Fruit fly (Drosophila melanogaster) whole organism, embryonic: ENCODE data around the gene NT1.
A peak's percentile ranks its signal among the peaks of the same experiment; 100 is the strongest.

ENCODE experiments used
- Atf-2 ChIP-seq: fragments of 200-800 bp; sonication (Bioruptor generic); optimal IDR thresholded peaks from 2 replicates; lab custom pipeline; 2016; ENCODE audit warnings: missing biosample characterization, missing genetic modification characterization
- BtbVII ChIP-seq: fragments of 200-800 bp; sonication (Bioruptor generic); optimal IDR thresholded peaks from 3 replicates; lab custom pipeline; 2017; ENCODE audit warnings: missing biosample characterization, mild to moderate bottlenecking, missing genetic modification characterization
- CG10979 ChIP-seq: fragments of 200-800 bp; sonication (Bioruptor generic); optimal IDR thresholded peaks from 2 replicates; lab custom pipeline; 2018; ENCODE audit warnings: missing biosample characterization, mild to moderate bottlenecking, missing genetic modification characterization, moderate library complexity
- CG13296 ChIP-seq: fragments of 200-800 bp; sonication (Bioruptor generic); optimal IDR thresholded peaks from 3 replicates; lab custom pipeline; 2018; ENCODE audit warnings: missing biosample characterization, mild to moderate bottlenecking, missing genetic modification characterization
- CG13624 ChIP-seq: fragments of 200-800 bp; sonication (Bioruptor generic); optimal IDR thresholded peaks from 2 replicates; lab custom pipeline; 2016; ENCODE audit warnings: missing biosample characterization, missing genetic modification characterization
- CG17361 ChIP-seq: fragments of 200-800 bp; sonication (Bioruptor generic); IDR thresholded peaks from 3 replicates; pipeline ENCODE4 v1.3.6; 2022; ENCODE audit warnings: missing biosample characterization, missing genetic modification characterization
- CG2120 ChIP-seq: fragments of 200-800 bp; sonication (Bioruptor generic); optimal IDR thresholded peaks from 3 replicates; lab custom pipeline; 2016; ENCODE audit warnings: missing biosample characterization, missing genetic modification characterization
- CG4424 ChIP-seq: fragments of 200-800 bp; sonication (Bioruptor generic); optimal IDR thresholded peaks from 3 replicates; lab custom pipeline; 2016; ENCODE audit warnings: missing biosample characterization, missing genetic modification characterization
- CG4730 ChIP-seq: fragments of 200-800 bp; sonication (Bioruptor generic); IDR thresholded peaks from 2 replicates; pipeline ENCODE4 v1.3.6; 2022; ENCODE audit warnings: missing biosample characterization, missing genetic modification characterization
- CG6654 ChIP-seq: fragments of 200-800 bp; sonication (Bioruptor generic); optimal IDR thresholded peaks from 2 replicates; lab custom pipeline; 2017; ENCODE audit warnings: missing biosample characterization, mild to moderate bottlenecking, missing genetic modification characterization
- CG6765 ChIP-seq: fragments of 200-800 bp; sonication (Bioruptor generic); optimal IDR thresholded peaks from 3 replicates; lab custom pipeline; 2017; ENCODE audit warnings: missing biosample characterization, mild to moderate bottlenecking, missing genetic modification characterization
- CG7357 ChIP-seq: fragments of 200-800 bp; sonication (Bioruptor generic); IDR thresholded peaks from 3 replicates; pipeline ENCODE4 v1.3.6; 2022; ENCODE audit warnings: missing biosample characterization, missing genetic modification characterization
- CG7839 ChIP-seq: fragments of 200-800 bp; sonication (Bioruptor generic); optimal IDR thresholded peaks from 3 replicates; lab custom pipeline; 2018; ENCODE audit warnings: missing biosample characterization, mild to moderate bottlenecking, missing genetic modification characterization, moderate library complexity
- CG7963 ChIP-seq: fragments of 200-800 bp; sonication (Bioruptor generic); IDR thresholded peaks from 3 replicates; pipeline ENCODE4 v1.3.6; 2022; ENCODE audit warnings: missing biosample characterization, missing genetic modification characterization; ENCODE audit not compliant: partially characterized antibody
- Drgx ChIP-seq: fragments of 200-800 bp; sonication (Bioruptor generic); IDR thresholded peaks from 2 replicates; pipeline ENCODE4 v1.3.6; 2022; ENCODE audit warnings: missing biosample characterization, missing genetic modification characterization
- Ets65A ChIP-seq: fragments of 200-800 bp; sonication (Bioruptor generic); peaks from one replicate; lab custom pipeline; 2016; ENCODE audit warnings: missing biosample characterization, missing genetic modification characterization
- HLHmδ ChIP-seq: fragments of 200-800 bp; sonication (Bioruptor generic); optimal IDR thresholded peaks from 2 replicates; lab custom pipeline; 2018; ENCODE audit warnings: missing biosample characterization, mild to moderate bottlenecking, missing genetic modification characterization, moderate library complexity
- Hey ChIP-seq: fragments of 200-800 bp; sonication (Bioruptor generic); optimal IDR thresholded peaks from 3 replicates; lab custom pipeline; 2018; ENCODE audit warnings: missing biosample characterization, mild to moderate bottlenecking, missing genetic modification characterization
- Lpt ChIP-seq: fragments of >200 bp; optimal IDR thresholded peaks from 2 replicates; lab custom pipeline; 2018; ENCODE audit warnings: missing biosample characterization, missing genetic modification characterization
- Med ChIP-seq: fragments of 200-800 bp; sonication (Bioruptor generic); peaks from one replicate; lab custom pipeline; 2016; ENCODE audit warnings: missing biosample characterization, missing genetic modification characterization, mild to moderate bottlenecking, inconsistent platforms, moderate library complexity
- Ravus ChIP-seq: fragments of 200-800 bp; sonication (Bioruptor generic); IDR thresholded peaks from 2 replicates; pipeline ENCODE4 v1.3.6; 2022; ENCODE audit warnings: missing biosample characterization, missing genetic modification characterization
- Sry-δ ChIP-seq: fragments of 200-800 bp; sonication (Bioruptor generic); optimal IDR thresholded peaks from 2 replicates; lab custom pipeline; 2016; ENCODE audit warnings: missing biosample characterization, missing genetic modification characterization
- ac ChIP-seq: fragments of 200-800 bp; sonication (Bioruptor generic); optimal IDR thresholded peaks from 3 replicates; lab custom pipeline; 2017; ENCODE audit warnings: missing biosample characterization, mild to moderate bottlenecking, missing genetic modification characterization
- bcd ChIP-seq: fragments of 200-800 bp; sonication (Bioruptor generic); optimal IDR thresholded peaks from 2 replicates; lab custom pipeline; 2017; ENCODE audit warnings: missing biosample characterization, mild to moderate bottlenecking, missing genetic modification characterization
- crol ChIP-seq: fragments of 200-800 bp; sonication (Bioruptor generic); IDR thresholded peaks from 2 replicates; pipeline ENCODE4 v1.3.6; 2022; ENCODE audit warnings: missing biosample characterization, missing genetic modification characterization
- ewg ChIP-seq: fragments of 200-800 bp; sonication (Bioruptor generic); optimal IDR thresholded peaks from 3 replicates; lab custom pipeline; 2017; ENCODE audit warnings: mild to moderate bottlenecking, missing biosample characterization, missing genetic modification reagents, missing genetic modification characterization
- gem ChIP-seq: fragments of 200-800 bp; sonication (Bioruptor generic); optimal IDR thresholded peaks from 2 replicates; lab custom pipeline; 2019; ENCODE audit warnings: missing biosample characterization, mild to moderate bottlenecking, missing genetic modification characterization, moderate library complexity
- hbn ChIP-seq: fragments of 200-800 bp; sonication (Bioruptor generic); IDR thresholded peaks from 2 replicates; pipeline ENCODE4 v1.3.6; 2022; ENCODE audit warnings: missing biosample characterization, missing genetic modification characterization; ENCODE audit not compliant: partially characterized antibody
- hkb ChIP-seq, 2 experiments: fragments of 200-800 bp in 1 of 2; fragments of >200 bp in 1 of 2; sonication (Bioruptor generic) in 1 of 2; IDR thresholded peaks in 1 of 2; optimal IDR thresholded peaks in 1 of 2; 2 replicates each; pipeline versions ENCODE4 v1.3.6 to Lab custom; 2017 to 2022; ENCODE audit warnings: missing biosample characterization in 1 of 2, missing genetic modification characterization in 1 of 2
- kay ChIP-seq: fragments of 200-800 bp; sonication (Bioruptor generic); optimal IDR thresholded peaks from 2 replicates; lab custom pipeline; 2016; ENCODE audit warnings: missing biosample characterization, missing genetic modification characterization
- nerfin-1 ChIP-seq: fragments of 200-800 bp; sonication (Bioruptor generic); optimal IDR thresholded peaks from 3 replicates; lab custom pipeline; 2019; ENCODE audit warnings: missing biosample characterization, mild to moderate bottlenecking, missing genetic modification characterization, moderate library complexity
- nom ChIP-seq: fragments of 200-800 bp; sonication (Bioruptor generic); optimal IDR thresholded peaks from 2 replicates; lab custom pipeline; 2017; ENCODE audit warnings: missing biosample characterization, missing genetic modification characterization, mild to moderate bottlenecking, moderate library complexity, missing genetic modification reagents
- org-1 ChIP-seq: fragments of 200-800 bp; sonication (Bioruptor generic); optimal IDR thresholded peaks from 2 replicates; lab custom pipeline; 2017; ENCODE audit warnings: missing biosample characterization, missing genetic modification characterization
- pb ChIP-seq: fragments of 200-800 bp; sonication (Bioruptor generic); optimal IDR thresholded peaks from 3 replicates; lab custom pipeline; 2016; ENCODE audit warnings: missing biosample characterization, missing genetic modification characterization
- peb ChIP-seq: fragments of 200-800 bp; sonication (Bioruptor generic); IDR thresholded peaks from 2 replicates; pipeline ENCODE4 v1.3.6; 2022; ENCODE audit warnings: missing biosample characterization, missing genetic modification characterization
- phol ChIP-seq: fragments of 200-800 bp; sonication (Bioruptor generic); optimal IDR thresholded peaks from 3 replicates; lab custom pipeline; 2018; ENCODE audit warnings: missing biosample characterization, mild to moderate bottlenecking, missing genetic modification characterization, moderate library complexity
- sens ChIP-seq: fragments of 200-800 bp; sonication (Bioruptor generic); peaks from one replicate; lab custom pipeline; 2016; ENCODE audit warnings: missing biosample characterization, missing genetic modification characterization
- usp ChIP-seq: fragments of >200 bp; optimal IDR thresholded peaks from 2 replicates; lab custom pipeline; 2017; ENCODE audit warnings: missing biosample characterization, missing genetic modification characterization
- zf30C ChIP-seq: fragments of 200-800 bp; sonication (Bioruptor generic); optimal IDR thresholded peaks from 3 replicates; lab custom pipeline; 2018; ENCODE audit warnings: missing biosample characterization, mild to moderate bottlenecking, missing genetic modification characterization

Gene NT1

DNA sequence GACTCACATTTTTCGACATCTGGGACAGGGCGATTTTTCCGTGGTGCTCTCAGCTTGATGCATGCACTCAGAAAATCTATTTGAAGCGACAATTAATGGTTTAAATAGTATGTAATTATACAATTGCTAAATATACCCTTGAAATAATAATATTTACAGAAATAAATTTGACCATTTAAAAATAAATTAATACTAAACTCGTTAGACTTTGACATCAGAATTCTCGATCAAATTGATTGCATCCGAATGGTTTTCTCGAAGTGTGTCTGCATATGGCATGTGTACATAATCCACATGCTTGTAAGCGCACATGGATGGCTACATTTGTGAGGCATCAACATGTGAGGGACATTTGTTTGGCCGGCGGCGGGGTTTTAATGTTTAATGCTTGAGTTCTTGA, 38.4 kb upstream of the NT1 start (continued):
- TF ChIP-seq Sry-δ (GFP tag; lab: Kevin White, UChicago) (no peak), CG13296 (GFP tag; lab: Kevin White, UChicago) (no peak), kay (peak; percentile 10), Hey (tag; lab: Kevin White, UChicago) (no peak), CG6654 (GFP tag; lab: Kevin White, UChicago) (no peak), CG13624 (GFP tag; lab: Kevin White, UChicago) (no peak), org-1 (peak; percentile 27), nerfin-1 (tag; lab: Kevin White, UChicago) (peak; percentile 63), bcd (GFP tag; lab: Kevin White, UChicago) (peak; percentile 35), Atf-2 (GFP tag; lab: Kevin White, UChicago) (no peak), CG6765 (GFP tag; lab: Kevin White, UChicago) (no peak), HLHmδ (GFP tag; lab: Kevin White, UChicago) (no peak), CG4730 (GFP tag; lab: Robert Waterston, UW) (0 out of 2 replicates have a peak, but pooled peaks have one; percentile 34), CG7963 (GFP tag; lab: Robert Waterston, UW) (no peak), peb (GFP tag; lab: Robert Waterston, UW) (peak; percentile 61; the same call in 1 of the 2 replicates), ewg (GFP tag; lab: Kevin White, UChicago) (peak; percentile 39), hbn (GFP tag; lab: Robert Waterston, UW) (no peak), usp (GFP tag; lab: Kevin White, UChicago) (no peak), CG4424 (GFP tag; lab: Kevin White, UChicago) (peak; percentile 69), hkb (optimal IDR thresholded peaks at IDR 0.05; lab: Kevin White, UChicago) (no peak), hkb (GFP tag; IDR thresholded peaks at IDR 0.05; lab: Robert Waterston, UW) (peak; percentile 76), nom (GFP tag; lab: Kevin White, UChicago) (peak; percentile 64), CG7357 (no peak), CG7839 (peak; percentile 70), CG2120 (GFP tag; lab: Kevin White, UChicago) (no peak)

DNA sequence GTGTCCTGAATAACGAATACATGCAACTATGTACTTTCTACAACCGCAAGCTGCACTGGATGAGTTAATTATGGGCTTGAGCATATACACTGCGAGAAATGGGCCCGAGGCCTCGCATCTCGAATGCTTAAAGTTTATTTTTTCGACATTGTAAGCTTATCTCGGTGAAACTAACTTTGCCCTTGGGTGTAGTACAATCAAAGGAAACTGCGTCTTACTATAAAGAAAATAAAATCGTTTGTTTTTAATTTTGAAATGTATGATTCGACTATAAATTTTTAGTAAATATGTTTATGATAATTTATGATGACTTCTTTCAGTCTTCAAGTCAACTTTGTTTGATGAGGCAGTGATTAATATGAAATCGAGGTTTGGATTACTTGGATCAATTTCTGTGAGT, 37.5 kb upstream of the NT1 start:
- TF ChIP-seq CG17361 (GFP tag; lab: Robert Waterston, UW) = 0 out of 3 replicates have a peak, but pooled peaks have one; percentile 21
- peak; percentile 20 for TF ChIP-seq gem (tag; lab: Kevin White, UChicago)
- peak; percentile 17; the same call in 1 of the 2 replicates for TF ChIP-seq Drgx (GFP tag; lab: Robert Waterston, UW)
- peak; percentile 27 for TF ChIP-seq zf30C (GFP tag; lab: Kevin White, UChicago)
- TF ChIP-seq Ravus (GFP tag; lab: Robert Waterston, UW) = no peak
- TF ChIP-seq sens (GFP tag; lab: Kevin White, UChicago) = peak; percentile 74
- peak; percentile 7 for TF ChIP-seq CG10979
- TF ChIP-seq Ets65A (GFP tag; lab: Kevin White, UChicago) = peak; percentile 22
- TF ChIP-seq Med (GFP tag; lab: Kevin White, UChicago) = peak; percentile 18
- no peak for TF ChIP-seq crol (GFP tag; lab: Robert Waterston, UW)
- no peak for TF ChIP-seq Lpt (GFP tag; lab: Kevin White, UChicago)
- no peak for TF ChIP-seq BtbVII
- no peak for TF ChIP-seq pb (GFP tag; lab: Kevin White, UChicago)
- peak; percentile 27 for TF ChIP-seq phol (tag; lab: Kevin White, UChicago)

DNA sequence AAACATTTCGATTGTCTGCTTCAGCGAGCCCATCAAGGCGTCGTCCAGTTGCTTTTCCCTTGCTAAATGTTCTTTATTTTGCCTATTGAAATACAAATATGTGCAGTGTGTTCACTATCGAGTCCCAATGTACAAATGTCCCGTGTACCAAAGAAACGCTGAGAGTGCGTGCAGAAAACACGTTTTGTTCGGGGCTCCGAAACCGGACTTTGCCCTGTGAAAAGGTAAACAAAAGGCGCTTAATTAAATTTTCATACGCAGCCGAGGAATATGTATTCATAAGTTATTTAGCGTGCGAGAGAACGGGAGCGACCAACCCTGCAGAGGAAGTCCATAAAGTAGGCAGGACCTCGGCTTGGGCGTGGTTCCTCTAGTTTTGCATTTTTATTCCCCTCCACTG, 36.9 kb upstream of the NT1 start:
- TF ChIP-seq nerfin-1 (tag; lab: Kevin White, UChicago) (peak; percentile 17), nom (GFP tag; lab: Kevin White, UChicago) (peak; percentile 72), ac (GFP tag; lab: Kevin White, UChicago) (no peak), Med (GFP tag; lab: Kevin White, UChicago) (peak; percentile 34)
